Fruit fly (Drosophila melanogaster) whole organism, pupa: Measurements from ENCODE around the gene CLS.

ENCODE experiments used
- CG10348 ChIP-seq: fragments of 200-800 bp; sonication (Bioruptor generic); IDR thresholded peaks from 2 replicates; pipeline ENCODE4 v1.3.6; 2022; ENCODE audit warnings: missing biosample characterization, missing genetic modification characterization
- CG12605 ChIP-seq: fragments of 200-800 bp; sonication (Bioruptor generic); IDR thresholded peaks from 2 replicates; pipeline ENCODE4 v1.3.6; 2022; ENCODE audit warnings: missing biosample characterization, missing genetic modification characterization
- CG13204 ChIP-seq: fragments of 200-800 bp; sonication (Bioruptor generic); optimal IDR thresholded peaks from 2 replicates; lab custom pipeline; 2018; ENCODE audit warnings: missing biosample characterization, mild to moderate bottlenecking, missing genetic modification characterization, moderate library complexity
- CG14655 ChIP-seq: fragments of 200-800 bp; sonication (Bioruptor generic); optimal IDR thresholded peaks from 3 replicates; lab custom pipeline; 2017; ENCODE audit warnings: mild to moderate bottlenecking, missing biosample characterization, missing genetic modification reagents, missing genetic modification characterization
- CG15710 ChIP-seq: fragments of 200-800 bp; sonication (Bioruptor generic); optimal IDR thresholded peaks from 2 replicates; lab custom pipeline; 2018; ENCODE audit warnings: missing biosample characterization, mild to moderate bottlenecking, missing genetic modification characterization, moderate library complexity
- CG17806 ChIP-seq: fragments of 200-800 bp; sonication (Bioruptor generic); optimal IDR thresholded peaks from 2 replicates; lab custom pipeline; 2018; ENCODE audit warnings: missing biosample characterization, mild to moderate bottlenecking, missing genetic modification characterization, moderate library complexity
- CG34367 ChIP-seq: fragments of 200-800 bp; sonication (Bioruptor generic); optimal IDR thresholded peaks from 2 replicates; lab custom pipeline; 2018; ENCODE audit warnings: missing biosample characterization, mild to moderate bottlenecking, missing genetic modification characterization
- CG4496 ChIP-seq: fragments of 200-800 bp; sonication (Bioruptor generic); IDR thresholded peaks from 3 replicates; pipeline ENCODE4 v1.3.6; 2022; ENCODE audit warnings: missing biosample characterization, missing genetic modification characterization
- CG8159 ChIP-seq: fragments of 200-800 bp; sonication (Bioruptor generic); optimal IDR thresholded peaks from 3 replicates; lab custom pipeline; 2018; ENCODE audit warnings: missing biosample characterization, mild to moderate bottlenecking, missing genetic modification characterization, moderate library complexity
- CG8301 ChIP-seq: fragments of 200-800 bp; sonication (Bioruptor generic); optimal IDR thresholded peaks from 2 replicates; lab custom pipeline; 2018; ENCODE audit warnings: missing biosample characterization, mild to moderate bottlenecking, missing genetic modification characterization
- CG9948 ChIP-seq: fragments of 200-800 bp; sonication (Bioruptor generic); optimal IDR thresholded peaks from 2 replicates; lab custom pipeline; 2018; ENCODE audit warnings: missing biosample characterization, mild to moderate bottlenecking, missing genetic modification characterization, moderate library complexity
- D1 ChIP-seq: fragments of 200-800 bp; sonication (Bioruptor generic); optimal IDR thresholded peaks from 2 replicates; lab custom pipeline; 2018; ENCODE audit warnings: missing biosample characterization, mild to moderate bottlenecking, missing genetic modification characterization, moderate library complexity
- EcR ChIP-seq: fragments of 200-800 bp; sonication (Bioruptor generic); optimal IDR thresholded peaks from 3 replicates; lab custom pipeline; 2019; ENCODE audit warnings: missing biosample characterization, missing genetic modification characterization, mild to moderate bottlenecking, moderate library complexity, missing genetic modification reagents
- Ets98B ChIP-seq: fragments of 200-800 bp; sonication (Bioruptor generic); IDR thresholded peaks from 2 replicates; pipeline ENCODE4 v1.3.6; 2022; ENCODE audit warnings: missing biosample characterization, missing genetic modification characterization
- Pif1A ChIP-seq: fragments of 200-800 bp; sonication (Bioruptor generic); optimal IDR thresholded peaks from 3 replicates; lab custom pipeline; 2016; ENCODE audit warnings: missing biosample characterization, missing genetic modification characterization
- Pif1B ChIP-seq: fragments of 200-800 bp; sonication (Bioruptor generic); optimal IDR thresholded peaks from 3 replicates; lab custom pipeline; 2016; ENCODE audit warnings: missing biosample characterization, missing genetic modification characterization
- Snoo ChIP-seq: fragments of 200-800 bp; sonication (Bioruptor generic); optimal IDR thresholded peaks from 3 replicates; lab custom pipeline; 2017; ENCODE audit warnings: missing biosample characterization, mild to moderate bottlenecking, missing genetic modification characterization, inconsistent platforms
- fd96Ca ChIP-seq: fragments of 200-800 bp; sonication (Bioruptor generic); IDR thresholded peaks from 3 replicates; pipeline ENCODE4 v1.3.6; 2022; ENCODE audit warnings: missing biosample characterization, missing genetic modification characterization
- gl ChIP-seq: fragments of 200-800 bp; sonication (Bioruptor generic); optimal IDR thresholded peaks from 2 replicates; lab custom pipeline; 2018; ENCODE audit warnings: missing biosample characterization, mild to moderate bottlenecking, missing genetic modification characterization
- rn ChIP-seq: fragments of 200-800 bp; sonication (Bioruptor generic); IDR thresholded peaks from 2 replicates; pipeline ENCODE4 v1.3.6; 2022; ENCODE audit warnings: missing biosample characterization, missing genetic modification characterization

Gene CLS

DNA sequence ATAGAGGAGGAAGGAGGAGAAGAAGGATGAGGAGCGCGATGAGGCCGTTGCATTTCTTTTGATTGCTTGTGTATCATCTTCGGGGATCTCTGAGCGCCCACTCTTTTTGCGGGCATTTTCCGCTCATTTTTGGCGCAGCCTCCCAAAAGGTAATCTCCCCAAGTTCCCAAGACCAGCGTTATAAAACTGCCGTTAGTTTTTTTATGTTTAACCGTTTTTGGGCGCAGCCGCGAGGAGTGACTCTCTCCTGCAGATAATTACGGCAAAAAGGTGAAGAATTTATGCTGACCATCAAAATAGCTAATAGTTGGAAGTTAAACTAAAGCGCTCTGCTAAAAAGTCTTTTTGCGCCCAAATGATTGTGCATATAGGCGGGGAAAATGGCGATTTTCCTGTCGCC lies 48.8 kb downstream of the CLS start:
- TF ChIP-seq CG15710, result no peak
- no peak for TF ChIP-seq Pif1B (GFP tag; lab: Kevin White, UChicago)
- no peak for TF ChIP-seq Ets98B (GFP tag; lab: Robert Waterston, UW)
- no peak for TF ChIP-seq rn (GFP tag; lab: Robert Waterston, UW)
- no peak for TF ChIP-seq CG34367
- TF ChIP-seq CG9948 (tag; lab: Kevin White, UChicago), result no peak
- TF ChIP-seq CG10348 (GFP tag; lab: Robert Waterston, UW), result no peak

DNA sequence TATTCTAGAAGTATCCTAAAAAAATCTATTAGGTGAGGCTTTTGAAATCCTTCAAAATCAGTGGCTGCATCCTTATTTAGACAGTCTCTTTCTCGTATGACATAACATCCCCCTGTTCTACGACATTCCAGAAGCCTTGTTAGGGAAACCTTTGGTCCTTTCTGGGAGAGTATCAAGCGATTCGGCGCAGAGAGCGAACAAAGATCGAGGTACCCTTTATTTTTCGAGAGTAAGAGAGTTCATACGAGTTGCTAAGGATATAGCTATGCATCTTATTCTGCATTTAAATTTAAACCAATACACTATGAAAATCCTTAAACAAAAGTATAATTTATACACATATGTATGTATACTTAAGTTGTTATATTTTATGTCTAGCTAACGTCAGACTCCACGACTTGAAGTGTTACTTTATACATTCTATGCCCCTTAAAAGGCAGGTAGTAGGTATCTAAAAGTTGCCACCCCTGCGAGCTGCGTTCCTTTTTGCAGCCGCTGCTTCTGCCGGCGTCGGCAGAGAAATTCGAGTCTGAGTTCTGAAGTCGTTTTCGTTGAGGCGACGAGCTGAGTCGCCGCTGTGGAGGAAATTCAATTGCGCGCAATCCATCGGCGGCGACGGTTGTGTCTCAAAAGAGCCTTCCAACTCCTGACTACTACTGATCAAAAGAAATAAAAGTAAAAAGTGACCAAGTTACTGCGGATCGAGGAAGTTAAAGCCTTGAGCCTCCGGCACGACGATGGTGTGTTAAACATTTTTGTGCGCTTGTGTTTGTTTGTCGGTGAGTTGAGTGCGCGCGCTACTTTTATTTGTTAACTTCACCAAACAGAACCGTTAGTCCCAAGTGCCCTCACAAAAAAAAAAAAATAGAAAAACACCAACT lies 49.6 kb downstream of the CLS start, which contains the start of gene jigr1:
TSS of gene jigr1 (plus strand) at position 550 of the 881 bp plus-strand sequence.
- TF ChIP-seq CG4496 (GFP tag; lab: Robert Waterston, UW), result peak; percentile 46; the same call in 1 of the 3 replicates
- TF ChIP-seq CG12605, result no peak
- TF ChIP-seq D1, result no peak
- peak; percentile 56 for TF ChIP-seq Snoo (tag; lab: Kevin White, UChicago)
- TF ChIP-seq CG8159 (tag; lab: Kevin White, UChicago), result peak; percentile 71
- TF ChIP-seq EcR (GFP tag; lab: Kevin White, UChicago), result no peak
- TF ChIP-seq CG34367, result peak; percentile 64
- no peak for TF ChIP-seq fd96Ca (GFP tag; lab: Robert Waterston, UW)
- TF ChIP-seq Pif1B (GFP tag; lab: Kevin White, UChicago), result peak; percentile 73
- peak; percentile 68 for TF ChIP-seq CG17806 (tag; lab: Kevin White, UChicago)
- TF ChIP-seq Pif1A (GFP tag; lab: Kevin White, UChicago), result peak; percentile 64
- TF ChIP-seq CG9948 (tag; lab: Kevin White, UChicago), result peak; percentile 67
- TF ChIP-seq CG15710, result peak; percentile 60
- TF ChIP-seq gl (tag; lab: Kevin White, UChicago), result peak; percentile 17
- TF ChIP-seq CG14655 (GFP tag; lab: Kevin White, UChicago), result peak; percentile 65
- TF ChIP-seq CG13204 (GFP tag; lab: Kevin White, UChicago), result peak; percentile 42
- peak; percentile 61 for TF ChIP-seq CG8301 (tag; lab: Kevin White, UChicago)
- TF ChIP-seq rn (GFP tag; lab: Robert Waterston, UW), result no peak
